Fruit fly (Drosophila melanogaster) whole organism, embryonic: Measurements from ENCODE around the gene Ppm1.

ENCODE experiments used
- Atf3 ChIP-seq: fragments of 200-800 bp; sonication (Bioruptor generic); optimal IDR thresholded peaks from 3 replicates; lab custom pipeline; 2016; ENCODE audit warnings: missing biosample characterization, missing genetic modification characterization
- Atf6 ChIP-seq: fragments of 200-800 bp; sonication (Bioruptor generic); IDR thresholded peaks from 2 replicates; pipeline ENCODE4 v1.3.6; 2022; ENCODE audit warnings: missing biosample characterization, missing genetic modification characterization
- CG10209 ChIP-seq: fragments of 200-800 bp; sonication (Bioruptor generic); optimal IDR thresholded peaks from 3 replicates; lab custom pipeline; 2017; ENCODE audit warnings: missing biosample characterization, mild to moderate bottlenecking, missing genetic modification characterization, missing genetic modification reagents
- CG10366 ChIP-seq: fragments of 200-800 bp; sonication (Bioruptor generic); IDR thresholded peaks from 2 replicates; pipeline ENCODE4 v1.3.6; 2022; ENCODE audit warnings: missing biosample characterization, missing genetic modification characterization
- CG11456 ChIP-seq: fragments of 200-800 bp; sonication (Bioruptor generic); IDR thresholded peaks from 3 replicates; pipeline ENCODE4 v1.3.6; 2022; ENCODE audit warnings: missing biosample characterization, missing genetic modification characterization
- CG12769 ChIP-seq: fragments of 200-800 bp; sonication (Bioruptor generic); optimal IDR thresholded peaks from 2 replicates; lab custom pipeline; 2019; ENCODE audit warnings: missing biosample characterization, mild to moderate bottlenecking, missing genetic modification characterization, moderate library complexity
- CG14441 ChIP-seq: fragments of 200-800 bp; sonication (Bioruptor generic); IDR thresholded peaks from 2 replicates; pipeline ENCODE4 v1.3.6; 2022; ENCODE audit warnings: missing biosample characterization, missing genetic modification characterization
- CG14667 ChIP-seq: fragments of 200-800 bp; sonication (Bioruptor generic); IDR thresholded peaks from 2 replicates; pipeline ENCODE4 v1.3.6; 2022; ENCODE audit warnings: missing biosample characterization, missing genetic modification characterization
- CG17829 ChIP-seq: fragments of 200-800 bp; optimal IDR thresholded peaks from 2 replicates; lab custom pipeline; 2019; ENCODE audit warnings: missing biosample characterization, mild to moderate bottlenecking, missing genetic modification characterization, moderate library complexity
- CG2129 ChIP-seq: fragments of 200-800 bp; sonication (Bioruptor generic); IDR thresholded peaks from 2 replicates; pipeline ENCODE4 v1.3.6; 2022; ENCODE audit warnings: missing biosample characterization, missing genetic modification characterization; ENCODE audit not compliant: partially characterized antibody
- CG2875 ChIP-seq: fragments of 200-800 bp; sonication (Bioruptor generic); optimal IDR thresholded peaks from 2 replicates; lab custom pipeline; 2017; ENCODE audit warnings: missing biosample characterization, mild to moderate bottlenecking, missing genetic modification characterization, missing genetic modification reagents
- CG32532 ChIP-seq: fragments of 200-800 bp; sonication (Bioruptor generic); IDR thresholded peaks from 2 replicates; pipeline ENCODE4 v1.3.6; 2022; ENCODE audit warnings: missing biosample characterization, missing genetic modification characterization
- CG34376 ChIP-seq: fragments of 200-800 bp; sonication (Bioruptor generic); optimal IDR thresholded peaks from 2 replicates; lab custom pipeline; 2018; ENCODE audit warnings: missing biosample characterization, mild to moderate bottlenecking, missing genetic modification characterization
- CG7556 ChIP-seq: fragments of 200-800 bp; sonication (Bioruptor generic); optimal IDR thresholded peaks from 2 replicates; lab custom pipeline; 2017; ENCODE audit warnings: missing biosample characterization, mild to moderate bottlenecking, missing genetic modification characterization
- CG7963 ChIP-seq: fragments of 200-800 bp; sonication (Bioruptor generic); IDR thresholded peaks from 3 replicates; pipeline ENCODE4 v1.3.6; 2022; ENCODE audit warnings: missing biosample characterization, missing genetic modification characterization; ENCODE audit not compliant: partially characterized antibody
- CG8290 ChIP-seq, 3 experiments: fragments of 200-800 bp; sonication (Bioruptor generic); optimal IDR thresholded peaks; 2 replicates each; lab custom pipeline; 2016 to 2019; ENCODE audit warnings: missing biosample characterization in 3 of 3, missing genetic modification characterization in 3 of 3, mild to moderate bottlenecking in 2 of 3, moderate library complexity in 1 of 3
- CG9215 ChIP-seq: fragments of 200-800 bp; sonication (Bioruptor generic); IDR thresholded peaks from 2 replicates; pipeline ENCODE4 v1.3.6; 2022; ENCODE audit warnings: missing biosample characterization, missing genetic modification characterization
- D19A ChIP-seq: fragments of 200-800 bp; optimal IDR thresholded peaks from 3 replicates; lab custom pipeline; 2019; ENCODE audit warnings: missing biosample characterization, mild to moderate bottlenecking, missing genetic modification characterization, moderate library complexity
- E2f2 ChIP-seq: fragments of 200-800 bp; sonication (Bioruptor generic); IDR thresholded peaks from 2 replicates; pipeline ENCODE4 v1.3.6; 2022; ENCODE audit warnings: missing biosample characterization, missing genetic modification characterization
- HLH3B ChIP-seq: fragments of 200-800 bp; sonication (Bioruptor generic); IDR thresholded peaks from 2 replicates; pipeline ENCODE4 v1.3.6; 2022; ENCODE audit warnings: missing biosample characterization, missing genetic modification characterization
- HLH54F ChIP-seq: fragments of 200-800 bp; sonication (Bioruptor generic); optimal IDR thresholded peaks from 3 replicates; lab custom pipeline; 2016; ENCODE audit warnings: missing biosample characterization, missing genetic modification characterization
- HmgZ ChIP-seq: fragments of 200-800 bp; sonication (Bioruptor generic); optimal IDR thresholded peaks from 2 replicates; lab custom pipeline; 2018; ENCODE audit warnings: missing biosample characterization, mild to moderate bottlenecking, missing genetic modification characterization
- Hr78 ChIP-seq, 2 experiments: fragments of 200-800 bp in 1 of 2; fragments of >200 bp in 1 of 2; sonication (Bioruptor generic) in 1 of 2; optimal IDR thresholded peaks; 2 replicates each; lab custom pipeline; 2017 to 2019; ENCODE audit warnings: missing biosample characterization in 2 of 2, missing genetic modification characterization in 2 of 2, mild to moderate bottlenecking in 1 of 2, moderate library complexity in 1 of 2
- Med ChIP-seq: fragments of 200-800 bp; sonication (Bioruptor generic); peaks from one replicate; lab custom pipeline; 2016; ENCODE audit warnings: missing biosample characterization, missing genetic modification characterization, mild to moderate bottlenecking, inconsistent platforms, moderate library complexity
- Nf-YC ChIP-seq: fragments of 200-800 bp; optimal IDR thresholded peaks from 3 replicates; lab custom pipeline; 2019; ENCODE audit warnings: missing biosample characterization, mild to moderate bottlenecking, missing genetic modification characterization, moderate library complexity
- Pdp1 ChIP-seq, 2 experiments: fragments of 200-800 bp; sonication (Bioruptor generic); optimal IDR thresholded peaks; 3 replicates each; lab custom pipeline; 2016; ENCODE audit warnings: missing biosample characterization in 2 of 2, missing genetic modification characterization in 2 of 2, mild to moderate bottlenecking in 1 of 2, moderate library complexity in 1 of 2
- az2 ChIP-seq: fragments of 200-800 bp; sonication (Bioruptor generic); optimal IDR thresholded peaks from 3 replicates; lab custom pipeline; 2016; ENCODE audit warnings: missing biosample characterization, missing genetic modification characterization
- btn ChIP-seq: fragments of 200-800 bp; sonication (Bioruptor generic); optimal IDR thresholded peaks from 2 replicates; lab custom pipeline; 2016; ENCODE audit warnings: missing biosample characterization, missing genetic modification characterization
- chinmo ChIP-seq: fragments of 200-800 bp; sonication (Bioruptor generic); IDR thresholded peaks from 4 replicates; pipeline ENCODE4 v1.3.6; 2022; ENCODE audit warnings: missing biosample characterization, missing genetic modification characterization; ENCODE audit not compliant: partially characterized antibody
- chn ChIP-seq: fragments of 200-800 bp; sonication (Bioruptor generic); optimal IDR thresholded peaks from 2 replicates; lab custom pipeline; 2016; ENCODE audit warnings: missing biosample characterization, missing genetic modification characterization
- crol ChIP-seq: fragments of 200-800 bp; sonication (Bioruptor generic); IDR thresholded peaks from 2 replicates; pipeline ENCODE4 v1.3.6; 2022; ENCODE audit warnings: missing biosample characterization, missing genetic modification characterization
- exex ChIP-seq: fragments of 200-800 bp; sonication (Bioruptor generic); optimal IDR thresholded peaks from 4 replicates; lab custom pipeline; 2018; ENCODE audit warnings: missing biosample characterization, mild to moderate bottlenecking, missing genetic modification characterization, moderate library complexity
- kay ChIP-seq: fragments of 200-800 bp; sonication (Bioruptor generic); optimal IDR thresholded peaks from 2 replicates; lab custom pipeline; 2016; ENCODE audit warnings: missing biosample characterization, missing genetic modification characterization
- lab ChIP-seq: fragments of 200-800 bp; sonication (Bioruptor generic); optimal IDR thresholded peaks from 3 replicates; lab custom pipeline; 2017; ENCODE audit warnings: missing biosample characterization, missing genetic modification characterization, mild to moderate bottlenecking, moderate library complexity, missing genetic modification reagents
- row ChIP-seq: fragments of 200-800 bp; sonication (Bioruptor generic); IDR thresholded peaks from 3 replicates; pipeline ENCODE4 v1.3.6; 2022; ENCODE audit warnings: missing biosample characterization, missing genetic modification characterization
- sc ChIP-seq, 3 experiments: fragments of >200 bp in 2 of 3; fragments of 200-800 bp in 1 of 3; sonication (Bioruptor generic) in 1 of 3; optimal IDR thresholded peaks; 2 replicates in 2 of 3; 3 replicates in 1 of 3; lab custom pipeline; 2017; ENCODE audit warnings: mild to moderate bottlenecking in 1 of 3, missing biosample characterization in 1 of 3, missing genetic modification characterization in 1 of 3, missing genetic modification reagents in 1 of 3
- scrt ChIP-seq: fragments of 200-800 bp; sonication (Bioruptor generic); optimal IDR thresholded peaks from 2 replicates; lab custom pipeline; 2018; ENCODE audit warnings: missing biosample characterization, mild to moderate bottlenecking, missing genetic modification characterization, moderate library complexity
- sd ChIP-seq: fragments of 200-800 bp; sonication (Bioruptor generic); optimal IDR thresholded peaks from 3 replicates; lab custom pipeline; 2018; ENCODE audit warnings: missing biosample characterization, mild to moderate bottlenecking, missing genetic modification characterization, moderate library complexity
- seq ChIP-seq: fragments of 200-800 bp; sonication (Bioruptor generic); IDR thresholded peaks from 2 replicates; pipeline ENCODE4 v1.3.6; 2022; ENCODE audit warnings: missing biosample characterization, missing genetic modification characterization
- so ChIP-seq: fragments of 200-800 bp; sonication (Bioruptor generic); IDR thresholded peaks from 3 replicates; pipeline ENCODE4 v1.3.6; 2022; ENCODE audit warnings: missing biosample characterization, missing genetic modification characterization
- sug ChIP-seq: fragments of 200-800 bp; optimal IDR thresholded peaks from 2 replicates; lab custom pipeline; 2019; ENCODE audit warnings: missing biosample characterization, mild to moderate bottlenecking, missing genetic modification characterization, moderate library complexity
- tna ChIP-seq: fragments of 200-800 bp; sonication (Bioruptor generic); IDR thresholded peaks from 2 replicates; pipeline ENCODE4 v1.3.6; 2022; ENCODE audit warnings: missing biosample characterization, missing genetic modification characterization; ENCODE audit not compliant: partially characterized antibody
- vnd ChIP-seq: fragments of 200-800 bp; sonication (Bioruptor generic); IDR thresholded peaks from 3 replicates; pipeline ENCODE4 v1.3.6; 2022; ENCODE audit warnings: missing biosample characterization, missing genetic modification characterization; ENCODE audit not compliant: partially characterized antibody
- zfh2 ChIP-seq: fragments of 200-800 bp; sonication (Bioruptor generic); optimal IDR thresholded peaks from 2 replicates; lab custom pipeline; 2016; ENCODE audit warnings: missing biosample characterization, missing genetic modification characterization

Ppm1 gene

DNA sequence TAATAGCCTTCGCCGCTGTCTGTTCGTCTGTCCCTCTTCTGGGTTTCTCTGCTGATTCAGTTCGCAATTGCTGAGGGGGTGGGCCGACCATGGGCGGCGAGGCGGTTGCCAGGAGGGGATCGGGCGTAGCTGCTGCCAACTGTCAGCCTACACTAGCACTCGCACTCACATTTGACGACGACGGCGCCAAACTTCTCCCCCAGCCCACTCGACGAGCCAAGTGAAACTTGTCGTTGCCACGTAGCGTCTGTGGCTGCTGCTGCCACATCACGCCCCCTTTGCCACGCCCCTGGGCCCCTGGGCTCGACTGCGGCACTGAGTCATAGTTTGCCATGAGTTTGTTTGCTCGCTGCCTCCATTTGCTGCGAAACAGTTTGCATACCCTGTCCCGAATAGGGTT, 23.8 kb upstream of the Ppm1 start (continued):
- TF ChIP-seq sc (optimal IDR thresholded peaks at IDR 0.05; lab: Kevin White, UChicago) (no peak), sc (GFP tag; optimal IDR thresholded peaks at IDR 0.05; lab: Kevin White, UChicago) (no peak), exex (tag; lab: Kevin White, UChicago) (no peak), Atf3 (GFP tag; lab: Kevin White, UChicago) (peak; percentile 8), kay (GFP tag; lab: Kevin White, UChicago) (peak; percentile 18), Med (GFP tag; lab: Kevin White, UChicago) (peak; percentile 73), seq (GFP tag; lab: Robert Waterston, UW) (peak; percentile 68)

DNA sequence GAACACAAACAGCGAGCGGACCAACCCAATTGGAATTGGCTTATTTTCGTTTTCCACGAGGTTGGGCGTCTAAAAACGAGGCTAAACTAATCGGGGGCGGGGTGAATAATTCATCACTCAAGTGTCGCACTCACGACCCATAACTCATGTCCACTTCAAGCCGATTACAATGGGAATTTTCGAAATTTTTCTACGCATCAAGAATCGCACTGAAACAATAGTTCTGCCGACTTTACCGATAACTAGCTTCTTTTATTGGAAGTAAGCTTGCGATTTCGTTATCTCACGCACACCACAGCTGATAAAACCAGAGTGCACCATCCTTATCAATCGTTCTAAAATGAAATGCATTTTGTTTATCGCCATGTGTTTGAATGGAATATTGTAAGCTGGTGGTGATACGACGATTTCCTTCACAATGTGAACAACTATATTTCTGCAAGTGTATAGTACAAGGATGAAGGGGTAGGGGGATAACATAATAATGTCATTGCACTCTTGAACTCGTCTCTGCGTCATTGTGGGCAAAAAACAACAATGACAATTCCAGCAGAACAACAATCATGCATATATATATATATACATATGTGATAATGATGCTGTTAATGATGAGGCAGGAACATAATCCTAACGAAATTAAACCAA, 21.6 kb upstream of the Ppm1 start:
- TF ChIP-seq CG34376 (GFP tag; lab: Kevin White, UChicago) (peak; percentile 63), Hr78 (GFP tag; optimal IDR thresholded peaks at IDR 0.05; lab: Kevin White, UChicago) (peak in 1 of 2 experiments; percentile 27), HLH54F (GFP tag; lab: Kevin White, UChicago) (no peak), scrt (GFP tag; lab: Kevin White, UChicago) (no peak), CG14441 (peak; percentile 59; the same call in 1 of the 2 replicates), Med (GFP tag; lab: Kevin White, UChicago) (peak; percentile 30), CG14667 (GFP tag; lab: Robert Waterston, UW) (no peak), zfh2 (GFP tag; lab: Kevin White, UChicago) (no peak), exex (tag; lab: Kevin White, UChicago) (peak; percentile 45), CG2129 (no peak), lab (GFP tag; lab: Kevin White, UChicago) (peak; percentile 73), CG8290 (GFP tag; optimal IDR thresholded peaks at IDR 0.05; lab: Kevin White, UChicago) (no peak), CG8290 (tag; optimal IDR thresholded peaks at IDR 0.05; lab: Kevin White, UChicago) (peak in 1 of 2 experiments; percentile 3), CG7556 (GFP tag; lab: Kevin White, UChicago) (no peak), sug (peak; percentile 77), btn (no peak), sd (peak; percentile 72), Nf-YC (tag; lab: Kevin White, UChicago) (peak; percentile 19), Atf6 (0 out of 2 replicates have a peak, but pooled peaks have one; percentile 21), Pdp1 (GFP tag; optimal IDR thresholded peaks at IDR 0.05; lab: Kevin White, UChicago) (peak in 1 of 2 experiments; percentile 9), CG11456 (GFP tag; lab: Robert Waterston, UW) (no peak), HmgZ (tag; lab: Kevin White, UChicago) (peak; percentile 27), CG10209 (GFP tag; lab: Kevin White, UChicago) (no peak), chinmo (GFP tag; lab: Robert Waterston, UW) (peak; percentile 84; the same call in 3 of the 4 replicates), row (GFP tag; lab: Robert Waterston, UW) (0 out of 3 replicates have a peak, but pooled peaks have one; percentile 8), CG7963 (GFP tag; lab: Robert Waterston, UW) (no peak), HLH3B (no peak), CG17829 (tag; lab: Kevin White, UChicago) (no peak), CG9215 (GFP tag; lab: Robert Waterston, UW) (no peak), CG10366 (GFP tag; lab: Robert Waterston, UW) (no peak)
- TF ChIP-seq, all 482 proteins: peak for 15

DNA sequence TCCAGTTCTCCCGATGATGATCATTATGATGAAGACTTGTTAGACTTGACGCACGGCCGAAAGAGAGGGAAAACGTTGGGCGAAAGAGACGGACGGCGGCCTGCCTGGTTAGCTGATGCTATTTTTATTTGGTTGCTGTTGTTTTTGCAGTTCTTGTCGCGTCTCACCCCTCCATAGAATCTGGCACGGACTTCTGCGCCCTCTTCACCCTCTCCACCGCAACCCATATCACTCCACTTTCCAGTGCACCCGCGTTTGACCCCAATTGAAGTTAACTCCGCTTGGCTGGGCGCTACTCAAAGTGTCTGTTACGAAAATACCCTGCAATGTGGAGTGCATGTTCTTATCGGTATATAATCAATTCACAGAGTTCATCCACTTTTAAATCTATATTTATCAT, 20.0 kb upstream of the Ppm1 start:
- TF ChIP-seq crol (peak; percentile 62; the same call in 1 of the 2 replicates), CG12769 (peak; percentile 42), Med (GFP tag; lab: Kevin White, UChicago) (peak; percentile 39), CG32532 (0 out of 2 replicates have a peak, but pooled peaks have one; percentile 12), so (GFP tag; lab: Robert Waterston, UW) (0 out of 3 replicates have a peak, but pooled peaks have one; percentile 20), CG2875 (GFP tag; lab: Kevin White, UChicago) (no peak), sug (peak; percentile 20), exex (tag; lab: Kevin White, UChicago) (no peak), CG8290 (GFP tag; optimal IDR thresholded peaks at IDR 0.05; lab: Kevin White, UChicago) (no peak), CG8290 (tag; optimal IDR thresholded peaks at IDR 0.05; lab: Kevin White, UChicago) (peak in 1 of 2 experiments; percentile 2), az2 (no peak), chn (GFP tag; lab: Kevin White, UChicago) (no peak), tna (0 out of 2 replicates have a peak, but pooled peaks have one; percentile 10), Hr78 (GFP tag; optimal IDR thresholded peaks at IDR 0.05; lab: Kevin White, UChicago) (peak in 1 of 2 experiments; percentile 50), chinmo (GFP tag; lab: Robert Waterston, UW) (0 out of 4 replicates have a peak, but pooled peaks have one; percentile 0), D19A (tag; lab: Kevin White, UChicago) (peak; percentile 3), vnd (GFP tag; lab: Robert Waterston, UW) (no peak), E2f2 (no peak)
